Worm (Caenorhabditis elegans) whole organism, L4/young adult: Measurements from ENCODE around the gene C15B12.3.

Experiments
- W03F9.2 ChIP-seq: fragments of 150-350 bp; optimal IDR thresholded peaks from 2 replicates; lab custom pipeline; 2014; ENCODE audit warnings: missing biosample characterization, missing genetic modification characterization
- dao-5 ChIP-seq: sonication (generic microtip); optimal IDR thresholded peaks from 2 replicates; lab custom pipeline; 2016; ENCODE audit warnings: missing genotype, missing genetic modification characterization, moderate library complexity, missing compliant biosample characterization
- him-1 ChIP-seq: sonication (generic microtip); optimal IDR thresholded peaks from 2 replicates; lab custom pipeline; 2016; ENCODE audit warnings: missing genotype, missing genetic modification reagents, missing genetic modification characterization, missing compliant biosample characterization

DNA sequence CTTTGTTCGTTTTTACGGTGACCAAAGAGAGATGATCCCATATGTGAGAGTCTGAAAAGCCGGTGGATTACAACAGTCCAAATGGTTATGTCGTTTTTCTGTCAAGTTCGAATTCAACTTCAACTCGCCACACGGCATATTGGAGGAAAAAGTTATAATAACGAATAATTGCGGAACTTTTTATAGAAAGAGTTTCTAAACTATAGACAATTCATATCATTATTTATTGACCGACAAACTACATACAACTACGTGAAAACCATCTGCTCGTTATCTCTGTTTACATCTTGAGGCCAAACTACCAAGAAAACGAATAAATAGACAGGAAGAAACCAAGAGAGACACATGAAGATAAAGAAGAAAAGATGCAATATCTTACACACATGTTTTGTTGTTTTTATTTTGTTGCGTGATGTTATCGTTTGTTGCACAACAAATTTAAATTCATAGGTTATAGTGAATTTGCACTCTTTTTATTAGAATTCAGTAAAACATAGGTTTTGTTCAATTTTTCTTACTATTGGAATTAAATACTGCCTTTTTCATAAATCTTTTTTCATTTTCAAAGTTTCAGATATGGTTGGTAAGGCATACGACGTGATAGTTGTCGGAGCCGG is 6.4 kb upstream of the C15B12.3 start, which contains the start of the genes C15B12.4 and C15B12.8:
- TF ChIP-seq him-1 (tag; lab: Kevin White, UChicago) (no peak), W03F9.2 (tag; lab: Kevin White, UChicago) (no peak), dao-5 (no peak)
